Worm (Caenorhabditis elegans) whole organism, L4/young adult: Measurements from ENCODE around the gene sqrd-1.

Experiments
- W03F9.2 ChIP-seq: fragments of 150-350 bp; optimal IDR thresholded peaks from 2 replicates; lab custom pipeline; 2014; ENCODE audit warnings: missing biosample characterization, missing genetic modification characterization
- dao-5 ChIP-seq: sonication (generic microtip); optimal IDR thresholded peaks from 2 replicates; lab custom pipeline; 2016; ENCODE audit warnings: missing genotype, missing genetic modification characterization, moderate library complexity, missing compliant biosample characterization
- him-1 ChIP-seq: sonication (generic microtip); optimal IDR thresholded peaks from 2 replicates; lab custom pipeline; 2016; ENCODE audit warnings: missing genotype, missing genetic modification reagents, missing genetic modification characterization, missing compliant biosample characterization

ce11 chrIV:14172181-14172580, 47.5 kb upstream of the sqrd-1 start, which contains the start of gene R05A10.4:
- TF ChIP-seq him-1 (tag; lab: Kevin White, UChicago): no peak
- no peak for TF ChIP-seq W03F9.2 (tag; lab: Kevin White, UChicago)
- no peak for TF ChIP-seq dao-5
